Worm (Caenorhabditis elegans): ENCODE results near the gene ifa-4.

- TF ChIP-seq mab-5 (tag; optimal IDR thresholded peaks at IDR 0.05) (no peak), R02D3.7 (tag; optimal IDR thresholded peaks at IDR 0.05) (no peak), ama-1 (optimal IDR thresholded peaks at IDR 0.05) (no peak), ztf-4 (tag; optimal IDR thresholded peaks at IDR 0.05) (no peak), skn-1 (tag; optimal IDR thresholded peaks at IDR 0.05) (no peak)
Measured at ce11 chrX:4872758-4873157, 43.0 kb downstream of the ifa-4 start.
